Fruit fly (Drosophila melanogaster) whole organism, wandering third instar larva: ENCODE data around the gene RhoGEF4.

Source experiments
- Dif ChIP-seq: fragments of 200-275, 200-300 bp; sonication (Bioruptor generic); optimal IDR thresholded peaks from 2 replicates; lab custom pipeline; 2018; ENCODE audit warnings: missing biosample characterization, missing genetic modification characterization; ENCODE audit not compliant: partially characterized antibody
- HLH106 ChIP-seq: fragments of 200-800 bp; optimal IDR thresholded peaks from 3 replicates; lab custom pipeline; 2019; ENCODE audit warnings: missing biosample characterization, mild to moderate bottlenecking, missing genetic modification characterization, moderate library complexity
- Vsx2 ChIP-seq: fragments of 200-300, 225-300 bp; sonication (Bioruptor generic); optimal IDR thresholded peaks from 2 replicates; lab custom pipeline; 2018; ENCODE audit warnings: missing biosample characterization, missing genetic modification characterization; ENCODE audit not compliant: partially characterized antibody
- br ChIP-seq: fragments of 200-800 bp; sonication (Bioruptor generic); optimal IDR thresholded peaks from 2 replicates; lab custom pipeline; 2016; ENCODE audit warnings: missing biosample characterization, missing genetic modification characterization
- fru ChIP-seq: fragments of 200-800 bp; sonication (Bioruptor generic); optimal IDR thresholded peaks from 3 replicates; lab custom pipeline; 2016; ENCODE audit warnings: missing biosample characterization, mild to moderate bottlenecking, missing genetic modification characterization
- lola ChIP-seq: fragments of >200 bp; optimal IDR thresholded peaks from 2 replicates; lab custom pipeline; 2017; ENCODE audit warnings: missing biosample characterization, missing genetic modification characterization

DNA sequence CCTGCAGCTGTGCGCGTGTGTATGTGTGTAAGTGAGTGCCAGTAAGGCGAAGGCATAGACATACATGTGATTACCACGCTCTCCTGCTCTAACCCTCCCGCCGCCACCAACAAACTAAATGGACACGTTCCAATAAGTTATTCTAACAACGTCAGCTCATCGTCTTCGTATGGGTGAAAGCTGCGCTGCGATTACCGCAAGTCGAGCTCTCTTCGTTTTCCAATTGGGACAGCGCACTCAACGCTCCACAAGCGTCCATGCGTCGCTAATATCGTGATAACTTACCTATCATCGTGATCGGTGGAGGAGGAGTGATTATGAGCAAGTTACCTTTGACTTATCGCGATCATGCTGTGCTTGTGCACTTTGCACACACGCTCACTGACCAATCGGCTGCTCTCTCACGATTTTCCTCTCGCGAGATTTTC is 37.9 kb upstream of the RhoGEF4 start:
- TF ChIP-seq fru (GFP tag; lab: Kevin White, UChicago): no peak
- no peak for TF ChIP-seq Dif (GFP tag; lab: Kevin White, UChicago)
- TF ChIP-seq lola (GFP tag; lab: Kevin White, UChicago): no peak
- no peak for TF ChIP-seq Vsx2 (GFP tag; lab: Kevin White, UChicago)
- TF ChIP-seq HLH106 (tag; lab: Kevin White, UChicago): peak; percentile 8
- no peak for TF ChIP-seq br (GFP tag; lab: Kevin White, UChicago)
